Worm (Caenorhabditis elegans) whole organism, early embryonic: ENCODE results near the gene fbxb-82.
"Not testable (repeated sequence)": the region's sequence is repeated elsewhere in the genome, so short reads cannot be mapped to it uniquely, and the experiment has no call there.

Experiments
- B0310.2 ChIP-seq: sonication (generic microtip); optimal IDR thresholded peaks from 2 replicates; lab custom pipeline; 2016; ENCODE audit warnings: mild to moderate bottlenecking, missing genetic modification characterization, missing compliant biosample characterization
- ama-1 ChIP-seq: fragments of 150-350 bp; optimal IDR thresholded peaks from 2 replicates; lab custom pipeline; 2014
- ceh-13 ChIP-seq: fragments of 200-800 bp; sonication (Bioruptor generic); optimal IDR thresholded peaks from 2 replicates; lab custom pipeline; 2018; ENCODE audit warnings: mild to moderate bottlenecking, missing genetic modification characterization, missing compliant biosample characterization
- ceh-36 ChIP-seq: sonication (generic microtip); optimal IDR thresholded peaks from 2 replicates; lab custom pipeline; 2016; ENCODE audit warnings: missing genetic modification characterization, inconsistent platforms, missing compliant biosample characterization
- ets-7 ChIP-seq: sonication (generic microtip); optimal IDR thresholded peaks from 2 replicates; lab custom pipeline; 2016; ENCODE audit warnings: missing genotype, missing genetic modification characterization, missing compliant biosample characterization
- flt-1 ChIP-seq: fragments of 200-800 bp; sonication (Bioruptor generic); IDR thresholded peaks from 2 replicates; pipeline ENCODE4 v1.3.6; 2022; ENCODE audit warnings: missing genetic modification characterization, missing compliant biosample characterization
- hmg-4 ChIP-seq: fragments of 200-800 bp; sonication (Bioruptor generic); optimal IDR thresholded peaks from 2 replicates; lab custom pipeline; 2018; ENCODE audit warnings: mild to moderate bottlenecking, missing genetic modification characterization, missing compliant biosample characterization
- hnd-1 ChIP-seq: sonication (generic microtip); optimal IDR thresholded peaks from 2 replicates; lab custom pipeline; 2016; ENCODE audit warnings: missing genetic modification characterization, missing compliant biosample characterization
- pes-1 ChIP-seq: fragments of 200-800 bp; sonication (Bioruptor generic); IDR thresholded peaks from 2 replicates; pipeline ENCODE4 v1.3.6; 2022; ENCODE audit warnings: missing genetic modification reagents, missing genetic modification characterization, missing compliant biosample characterization
- scrt-1 ChIP-seq: fragments of 200-800 bp; sonication (Bioruptor generic); IDR thresholded peaks from 2 replicates; pipeline ENCODE4 v1.3.6; 2022; ENCODE audit warnings: missing genetic modification characterization, missing compliant biosample characterization
- sea-1 ChIP-seq: fragments of 200-800 bp; sonication (Bioruptor generic); conservative IDR thresholded peaks from 2 replicates; pipeline ENCODE4 v1.3.6; 2022; ENCODE audit warnings: missing genetic modification characterization, missing compliant biosample characterization
- tbx-11 ChIP-seq: fragments of 200-800 bp; sonication (Bioruptor generic); IDR thresholded peaks from 2 replicates; pipeline ENCODE4 v1.3.6; 2022; ENCODE audit warnings: missing genetic modification characterization, missing compliant biosample characterization
- tbx-37 ChIP-seq: fragments of 200-800 bp; sonication (Bioruptor generic); conservative IDR thresholded peaks from 2 replicates; pipeline ENCODE4 v1.3.6; 2022; ENCODE audit warnings: missing genetic modification reagents, missing genetic modification characterization, missing compliant biosample characterization
- tra-4 ChIP-seq: sonication (generic microtip); optimal IDR thresholded peaks from 2 replicates; lab custom pipeline; 2017; ENCODE audit warnings: missing genetic modification characterization, missing compliant biosample characterization

- TF ChIP-seq ceh-13 (GFP tag; lab: Kevin White, UChicago); ama-1 (lab: Kevin White, UChicago); scrt-1 (GFP tag; lab: Robert Waterston, UW); tra-4 (tag; lab: Kevin White, UChicago); flt-1 (GFP tag; lab: Robert Waterston, UW); tbx-37 (GFP tag; lab: Robert Waterston, UW); sea-1 (GFP tag; lab: Robert Waterston, UW); pes-1; ceh-36 (tag; lab: Kevin White, UChicago); B0310.2 (tag; lab: Kevin White, UChicago); ets-7 (tag; lab: Kevin White, UChicago); hnd-1 (tag; lab: Kevin White, UChicago); tbx-11; hmg-4 (GFP tag; lab: Kevin White, UChicago): not testable (repeated sequence)
Observed at ce11 chrIII:98822-99221, 44.2 kb downstream of the fbxb-82 start, which contains the start of gene C29F9.9.
